Fruit fly (Drosophila melanogaster) whole organism, adult: ENCODE results near the gene CG13884.

Experiments used
- CG11617 ChIP-seq: fragments of 200-800 bp; sonication (Bioruptor generic); optimal IDR thresholded peaks from 2 replicates; lab custom pipeline; 2017; ENCODE audit warnings: mild to moderate bottlenecking, missing biosample characterization, missing genetic modification reagents, missing genetic modification characterization
- CG1620 ChIP-seq: fragments of 200-800 bp; sonication (Bioruptor generic); optimal IDR thresholded peaks from 2 replicates; lab custom pipeline; 2016; ENCODE audit warnings: missing biosample characterization, missing genetic modification characterization
- CG5204 ChIP-seq: fragments of 200-800 bp; sonication (Bioruptor generic); optimal IDR thresholded peaks from 2 replicates; lab custom pipeline; 2016; ENCODE audit warnings: missing biosample characterization, missing genetic modification characterization
- CG7045 ChIP-seq: fragments of 200-800 bp; sonication (Bioruptor generic); optimal IDR thresholded peaks from 2 replicates; lab custom pipeline; 2017; ENCODE audit warnings: missing biosample characterization, mild to moderate bottlenecking, missing genetic modification characterization
- CG7101 ChIP-seq: fragments of 200-800 bp; sonication (Bioruptor generic); optimal IDR thresholded peaks from 2 replicates; lab custom pipeline; 2018; ENCODE audit warnings: missing biosample characterization, mild to moderate bottlenecking, missing genetic modification characterization, moderate library complexity
- Clk ChIP-seq: fragments of 200-800 bp; sonication (Bioruptor generic); optimal IDR thresholded peaks from 2 replicates; lab custom pipeline; 2017; ENCODE audit warnings: missing biosample characterization, missing genetic modification characterization
- Crg-1 ChIP-seq: fragments of 200-800 bp; sonication (Bioruptor generic); optimal IDR thresholded peaks from 2 replicates; lab custom pipeline; 2016; ENCODE audit warnings: missing biosample characterization, missing genetic modification characterization
- Hr96 ChIP-seq: fragments of 200-800 bp; sonication (Bioruptor generic); optimal IDR thresholded peaks from 2 replicates; lab custom pipeline; 2016; ENCODE audit warnings: missing biosample characterization, missing genetic modification characterization
- Mnt ChIP-seq: fragments of 200-800 bp; sonication (Bioruptor generic); optimal IDR thresholded peaks from 2 replicates; lab custom pipeline; 2016; ENCODE audit warnings: missing biosample characterization, mild to moderate bottlenecking, missing genetic modification characterization
- bab1 ChIP-seq: fragments of 200-800 bp; sonication (Bioruptor generic); optimal IDR thresholded peaks from 3 replicates; lab custom pipeline; 2019; ENCODE audit warnings: missing biosample characterization, mild to moderate bottlenecking, missing genetic modification characterization, moderate library complexity
- kay ChIP-seq: fragments of 200-800 bp; sonication (Bioruptor generic); peaks from one replicate; lab custom pipeline; 2016; ENCODE audit warnings: missing biosample characterization, missing genetic modification characterization, borderline replicate concordance
- ovo ChIP-seq: fragments of 200-800 bp; sonication (Bioruptor generic); optimal IDR thresholded peaks from 2 replicates; lab custom pipeline; 2016; ENCODE audit warnings: missing biosample characterization, missing genetic modification characterization
- tj ChIP-seq: fragments of 200-800 bp; sonication (Bioruptor generic); optimal IDR thresholded peaks from 3 replicates; lab custom pipeline; 2017; ENCODE audit warnings: missing biosample characterization, mild to moderate bottlenecking, missing genetic modification characterization, moderate library complexity
- toe ChIP-seq: fragments of 200-800 bp; sonication (Bioruptor generic); optimal IDR thresholded peaks from 2 replicates; lab custom pipeline; 2016; ENCODE audit warnings: missing biosample characterization, missing genetic modification characterization

DNA sequence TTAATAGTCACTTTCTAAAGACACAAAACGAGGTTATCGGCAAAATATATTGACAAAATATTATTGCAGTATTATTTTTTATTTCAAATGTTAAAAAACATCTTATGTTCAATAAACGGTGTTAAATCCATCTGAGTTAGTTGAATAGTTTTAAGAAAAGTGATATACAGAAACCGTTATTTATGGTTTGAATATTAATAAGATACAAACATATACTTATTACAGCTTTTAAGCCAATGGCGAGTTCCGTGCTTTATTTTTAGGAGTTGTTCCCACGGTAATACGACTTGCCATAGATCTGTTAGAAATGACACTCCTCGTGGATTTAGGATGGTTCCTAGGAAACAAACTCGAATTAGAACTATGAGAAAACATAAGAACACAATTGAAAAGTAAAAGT is 22.9 kb downstream of the CG13884 start:
- TF ChIP-seq CG1620 (GFP tag; lab: Kevin White, UChicago) (no peak), Clk (GFP tag; lab: Kevin White, UChicago) (no peak), bab1 (GFP tag; lab: Kevin White, UChicago) (no peak), Mnt (GFP tag; lab: Kevin White, UChicago) (no peak), CG7101 (tag; lab: Kevin White, UChicago) (no peak), Crg-1 (GFP tag; lab: Kevin White, UChicago) (no peak), Hr96 (GFP tag; lab: Kevin White, UChicago) (no peak), tj (GFP tag; lab: Kevin White, UChicago) (no peak), kay (GFP tag; lab: Kevin White, UChicago) (peak; percentile 88), CG7045 (no peak), toe (GFP tag; lab: Kevin White, UChicago) (no peak), CG11617 (GFP tag; lab: Kevin White, UChicago) (no peak), CG5204 (no peak), ovo (GFP tag; lab: Kevin White, UChicago) (no peak)
